Worm (Caenorhabditis elegans) whole organism, L1 larva: ENCODE results near the gene Y46G5A.47.

Source experiments
- ceh-90 ChIP-seq: sonication (generic microtip); optimal IDR thresholded peaks from 2 replicates; lab custom pipeline; 2016; ENCODE audit warnings: missing genetic modification characterization, missing compliant biosample characterization
- dpl-1 ChIP-seq, 3 experiments: fragments of 150-350 bp in 2 of 3; sonication (generic microtip) in 1 of 3; optimal IDR thresholded peaks; 2 replicates each; lab custom pipeline; 2014 to 2017; ENCODE audit warnings: missing biosample characterization in 3 of 3, missing genetic modification characterization in 3 of 3, missing genetic modification reagents in 3 of 3
- efl-1 ChIP-seq, 4 experiments: fragments of 150-350 bp; optimal IDR thresholded peaks in 3 of 4; peaks in 1 of 4; 1 replicate in 1 of 4; 2 replicates in 3 of 4; lab custom pipeline; 2014; ENCODE audit warnings: missing biosample characterization in 2 of 4, missing genetic modification characterization in 2 of 4, missing genetic modification reagents in 2 of 4
- ets-5 ChIP-seq: fragments of 200-800 bp; sonication (Bioruptor generic); IDR thresholded peaks from 2 replicates; pipeline ENCODE4 v1.3.6; 2022; ENCODE audit warnings: missing genetic modification characterization, missing compliant biosample characterization
- fkh-10 ChIP-seq: sonication (generic microtip); optimal IDR thresholded peaks from 2 replicates; lab custom pipeline; 2017; ENCODE audit warnings: missing biosample characterization, missing genetic modification reagents, missing genetic modification characterization
- fkh-8 ChIP-seq: sonication (generic microtip); optimal IDR thresholded peaks from 2 replicates; lab custom pipeline; 2016; ENCODE audit warnings: mild to moderate bottlenecking, missing genetic modification characterization, missing compliant biosample characterization
- hlh-17 ChIP-seq: fragments of 200-800 bp; sonication (Bioruptor generic); optimal IDR thresholded peaks from 2 replicates; lab custom pipeline; 2018; ENCODE audit warnings: missing genetic modification characterization, mild to moderate bottlenecking, missing compliant biosample characterization, moderate library complexity, borderline replicate concordance
- jun-1 ChIP-seq: fragments of 150-350 bp; optimal IDR thresholded peaks from 2 replicates; lab custom pipeline; 2014; ENCODE audit warnings: missing biosample characterization, missing genetic modification reagents, missing genetic modification characterization
- nhr-237 ChIP-seq: fragments of 150-350 bp; optimal IDR thresholded peaks from 2 replicates; lab custom pipeline; 2014; ENCODE audit warnings: missing biosample characterization, missing genetic modification characterization
- nhr-84 ChIP-seq: sonication (generic microtip); optimal IDR thresholded peaks from 2 replicates; lab custom pipeline; 2017; ENCODE audit warnings: missing biosample characterization, missing genetic modification characterization
- nhr-85 ChIP-seq: sonication (generic microtip); peaks from one replicate; lab custom pipeline; 2016; ENCODE audit warnings: missing genetic modification characterization, inconsistent platforms, missing compliant biosample characterization
- pag-3 ChIP-seq: sonication (generic microtip); optimal IDR thresholded peaks from 2 replicates; lab custom pipeline; 2017; ENCODE audit warnings: missing genetic modification characterization, mild to moderate bottlenecking, missing compliant biosample characterization, antibody characterized with exemption, borderline replicate concordance; ENCODE audit not compliant: insufficient read depth
- sptf-1 ChIP-seq: fragments of 150-350 bp; optimal IDR thresholded peaks from 2 replicates; lab custom pipeline; 2014; ENCODE audit warnings: missing biosample characterization, missing genetic modification characterization
- tlp-1 ChIP-seq: fragments of 150-350 bp; optimal IDR thresholded peaks from 2 replicates; lab custom pipeline; 2014; ENCODE audit warnings: missing biosample characterization, missing genetic modification characterization
- xbp-1 ChIP-seq: sonication (generic microtip); optimal IDR thresholded peaks from 2 replicates; lab custom pipeline; 2016; ENCODE audit warnings: missing genetic modification characterization, missing compliant biosample characterization
- zag-1 ChIP-seq: fragments of 150-350 bp; optimal IDR thresholded peaks from 2 replicates; lab custom pipeline; 2014; ENCODE audit warnings: missing biosample characterization, missing genetic modification characterization
- zip-4 ChIP-seq: fragments of 200-800 bp; sonication (Bioruptor generic); optimal IDR thresholded peaks from 2 replicates; lab custom pipeline; 2018; ENCODE audit warnings: mild to moderate bottlenecking, missing genetic modification characterization, moderate library complexity, missing compliant biosample characterization

The Y46G5A.47 gene

ce11 chrII:12764476-12764875 is 40.6 kb downstream of the Y46G5A.47 start:
- TF ChIP-seq xbp-1: no peak
- no peak for TF ChIP-seq sptf-1 (tag; lab: Kevin White, UChicago)
- TF ChIP-seq nhr-84 (tag; lab: Kevin White, UChicago): no peak
- TF ChIP-seq fkh-8 (tag; lab: Kevin White, UChicago): no peak
- TF ChIP-seq efl-1 (optimal IDR thresholded peaks at IDR 0.05; lab: Kevin White, UChicago): no peak
- no peak for TF ChIP-seq efl-1 (GFP tag; optimal IDR thresholded peaks at IDR 0.05 in 1 of 2; lab: Kevin White, UChicago)
- TF ChIP-seq, all 84 proteins: peak for 0

- no peak for TF ChIP-seq tlp-1 (tag; lab: Kevin White, UChicago)
- no peak for TF ChIP-seq efl-1 (optimal IDR thresholded peaks at IDR 0.05; lab: Kevin White, UChicago)
- no peak for TF ChIP-seq efl-1 (GFP tag; optimal IDR thresholded peaks at IDR 0.05 in 1 of 2; lab: Kevin White, UChicago)
- no peak for TF ChIP-seq zip-4
- TF ChIP-seq hlh-17 (GFP tag; lab: Kevin White, UChicago): no peak
- TF ChIP-seq dpl-1 (GFP tag; optimal IDR thresholded peaks at IDR 0.05; lab: Kevin White, UChicago): no peak
- TF ChIP-seq zag-1: no peak
- TF ChIP-seq fkh-10 (GFP tag; lab: Kevin White, UChicago): no peak
- TF ChIP-seq jun-1: no peak
- no peak for TF ChIP-seq nhr-85 (tag; lab: Kevin White, UChicago)
- TF ChIP-seq nhr-237 (tag; lab: Kevin White, UChicago): no peak
- no peak for TF ChIP-seq ets-5 (GFP tag; lab: Robert Waterston, UW)
- TF ChIP-seq, all 84 proteins: peak for 0
These were observed 44.6 kb downstream of the Y46G5A.47 start, which contains the start of gene cnp-2 for ce11 chrII:12760497-12760896. Gene cnp-2, plus strand, starts transcription at chrII:12760797.

DNA sequence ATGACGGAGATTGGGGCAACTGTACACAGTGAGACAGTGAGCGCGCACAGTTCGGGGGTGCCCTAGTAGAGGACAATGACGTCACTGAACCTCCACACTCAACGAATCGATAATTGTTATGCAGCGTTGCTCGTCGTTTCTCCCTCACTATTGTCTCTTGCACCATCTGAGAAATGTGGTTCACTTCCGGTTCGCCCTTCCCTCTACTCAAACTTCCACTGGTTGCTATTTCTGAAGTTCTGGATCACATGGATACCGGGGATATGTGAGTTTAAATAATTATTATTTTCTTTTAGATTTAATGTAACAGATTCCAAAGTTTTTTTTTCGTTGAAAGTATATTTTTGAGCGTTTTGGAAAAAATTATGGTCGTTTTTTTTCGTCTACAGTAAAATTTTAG is 48.9 kb downstream of the Y46G5A.47 start, which contains the start of the genes Y46G5A.7 and Y46G5A.8:
Y46G5A.7 (minus strand) TSS at position 153 of the 400 bp plus-strand sequence.
Y46G5A.8 (plus strand) TSS at position 159 of the 400 bp plus-strand sequence.
- TF ChIP-seq ceh-90 (no peak), nhr-237 (tag; lab: Kevin White, UChicago) (no peak), pag-3 (tag; lab: Kevin White, UChicago) (no peak)
- TF ChIP-seq, all 84 proteins: peak for 0
